Worm (Caenorhabditis elegans) whole organism, mixed stage, embryonic: ENCODE results near the gene daf-38.

Source experiments
- elt-3 ChIP-seq: fragments of 150-350 bp; optimal IDR thresholded peaks from 2 replicates; lab custom pipeline; 2014; ENCODE audit warnings: missing biosample characterization, missing genetic modification characterization
- ham-2 ChIP-seq: fragments of 200-800 bp; sonication (Bioruptor generic); optimal IDR thresholded peaks from 2 replicates; lab custom pipeline; 2018; ENCODE audit warnings: mild to moderate bottlenecking, missing genetic modification characterization, missing compliant biosample characterization
- nhr-12 ChIP-seq: fragments of 150-350 bp; optimal IDR thresholded peaks from 2 replicates; lab custom pipeline; 2014; ENCODE audit warnings: missing biosample characterization, missing genetic modification characterization
- unc-62 ChIP-seq: fragments of 150-350 bp; optimal IDR thresholded peaks from 2 replicates; lab custom pipeline; 2014; ENCODE audit warnings: missing biosample characterization, missing genetic modification reagents, missing genetic modification characterization

- TF ChIP-seq nhr-12 (tag; lab: Kevin White, UChicago) (no peak), unc-62 (no peak), elt-3 (tag; lab: Kevin White, UChicago) (no peak), ham-2 (GFP tag; lab: Kevin White, UChicago) (no peak)
Observed at ce11 chrIV:15872633-15873032, 52.8 kb downstream of the daf-38 start, which contains the start of gene gcy-25.
